Fruit fly (Drosophila melanogaster) ovary, adult (tissue): ENCODE data around the gene ZnT86D.
A peak's percentile ranks its signal among the peaks of the same experiment; 100 is the strongest.

Source experiments
- CG17801 ChIP-seq: fragments of 200-800 bp; optimal IDR thresholded peaks from 2 replicates; lab custom pipeline; 2019; ENCODE audit warnings: missing biosample characterization, mild to moderate bottlenecking, missing genetic modification characterization, moderate library complexity; ENCODE audit not compliant: partially characterized antibody

ZnT86D gene

dm6 chr3R:11231705-11232261 lies 17.4 kb upstream of the ZnT86D start, which contains the start of the genes CG17187 and Dph3:
CG17187 (minus strand) TSS chr3R:11231879.
Dph3 (plus strand) TSS chr3R:11231912.
- no peak for TF ChIP-seq CG17801 (GFP tag; lab: Kevin White, UChicago)

dm6 chr3R:11231037-11231436 lies 16.7 kb upstream of the ZnT86D start:
- TF ChIP-seq CG17801 (GFP tag; lab: Kevin White, UChicago), result no peak

- no peak for TF ChIP-seq CG17801 (GFP tag; lab: Kevin White, UChicago)
These were observed 16.1 kb upstream of the ZnT86D start, which contains the start of gene GCC88 for dm6 chr3R:11230392-11230791. GCC88 (minus strand) TSS chr3R:11230600.

dm6 chr3R:11226496-11226895 lies 12.2 kb upstream of the ZnT86D start, which contains the start of gene CG17726:
CG17726 (plus strand) TSS chr3R:11226762.
- peak; percentile 98 for TF ChIP-seq CG17801 (GFP tag; lab: Kevin White, UChicago)

dm6 chr3R:11225220-11225619 lies 10.9 kb upstream of the ZnT86D start, which contains the start of gene scpr-C:
scpr-C (plus strand) TSS chr3R:11225520.
- no peak for TF ChIP-seq CG17801 (GFP tag; lab: Kevin White, UChicago)

- TF ChIP-seq CG17801 (GFP tag; lab: Kevin White, UChicago), result no peak
These were observed 10.1 kb upstream of the ZnT86D start for dm6 chr3R:11224478-11224877.

- TF ChIP-seq CG17801 (GFP tag; lab: Kevin White, UChicago), result no peak
These were observed 8.2 kb upstream of the ZnT86D start for dm6 chr3R:11222587-11222986.

- peak; percentile 84 for TF ChIP-seq CG17801 (GFP tag; lab: Kevin White, UChicago)
These were observed 7.3 kb upstream of the ZnT86D start, which contains the start of the genes CG6693 and RpL3 for dm6 chr3R:11221437-11222230. CG6693 (minus strand) TSS chr3R:11221639. RpL3 (plus strand) TSS chr3R:11221894.

- no peak for TF ChIP-seq CG17801 (GFP tag; lab: Kevin White, UChicago)
These were observed 5.5 kb upstream of the ZnT86D start, which contains the start of gene CG6689 for dm6 chr3R:11219883-11220282. CG6689 (minus strand) TSS chr3R:11220064.

- TF ChIP-seq CG17801 (GFP tag; lab: Kevin White, UChicago), result peak; percentile 94
These were observed 1.9 kb upstream of the ZnT86D start, which contains the start of the genes RpS25 and CG4820 for dm6 chr3R:11216156-11216630. RpS25 (minus strand) TSS chr3R:11216287. CG4820 (plus strand) TSS chr3R:11216535.

dm6 chr3R:11211291-11212061 lies 2.9 kb downstream of the ZnT86D start:
- peak; percentile 65 for TF ChIP-seq CG17801 (GFP tag; lab: Kevin White, UChicago)

- TF ChIP-seq CG17801 (GFP tag; lab: Kevin White, UChicago), result peak; percentile 62
These were observed 4.4 kb downstream of the ZnT86D start, which contains the start of the genes SdhC and Tctp for dm6 chr3R:11209801-11210402. SdhC (minus strand) TSS chr3R:11209849. Tctp (plus strand) TSS chr3R:11210247.

- peak; percentile 1 for TF ChIP-seq CG17801 (GFP tag; lab: Kevin White, UChicago)
These were observed 5.5 kb downstream of the ZnT86D start for dm6 chr3R:11208766-11209331.
